1 worm cellular context compared by ENCODE assay signal in genomic region chrIV:12268272-12269045, ce11.
TF ChIP-seq lines count a peak whose summit lies in the region.

TSS of gene ppm-1.H (minus strand) at chrIV:12268322.
TSS of gene rpl-34 (plus strand) at chrIV:12268995.

TF ChIP-seq in whole organism, L1 larva, 84 proteins besides CTCF, POLR2A, EP300 and RAD21 (continued from another document):
- peak in 2 of 3 experiments; percentile 27 to 84 for TF ChIP-seq ceh-82 (tag; optimal IDR thresholded peaks at IDR 0.05; lab: Kevin White, UChicago)
- peak; percentile 73 for TF ChIP-seq snu-23 (GFP tag; optimal IDR thresholded peaks at IDR 0.05; lab: Kevin White, UChicago)
- TF ChIP-seq lin-15B (tag; optimal IDR thresholded peaks at IDR 0.05; lab: Kevin White, UChicago) = peak; percentile 62
- TF ChIP-seq lsy-2 (tag; optimal IDR thresholded peaks at IDR 0.05; lab: Kevin White, UChicago) = peak; percentile 96 to 98
- TF ChIP-seq mdl-1 (tag; optimal IDR thresholded peaks at IDR 0.05; lab: Kevin White, UChicago) = peak in 1 of 2 experiments; percentile 59
- peak; percentile 52 for TF ChIP-seq nhr-20 (tag; optimal IDR thresholded peaks at IDR 0.05; lab: Kevin White, UChicago)
- peak; percentile 29 for TF ChIP-seq nhr-77 (tag; optimal IDR thresholded peaks at IDR 0.05; lab: Kevin White, UChicago)
- TF ChIP-seq tlp-1 (tag; optimal IDR thresholded peaks at IDR 0.05; lab: Kevin White, UChicago) = no peak
- TF ChIP-seq mab-9 (GFP tag; IDR thresholded peaks at IDR 0.05; lab: Robert Waterston, UW) = no peak
- peak; percentile 73 for TF ChIP-seq mep-1 (tag; optimal IDR thresholded peaks at IDR 0.05; lab: Kevin White, UChicago)
- TF ChIP-seq tbx-2 (tag; optimal IDR thresholded peaks at IDR 0.05; lab: Kevin White, UChicago) = peak; percentile 49
- no peak for TF ChIP-seq lin-39 (tag; optimal IDR thresholded peaks at IDR 0.05; lab: Kevin White, UChicago)
- TF ChIP-seq nhr-47 (tag; optimal IDR thresholded peaks at IDR 0.05; lab: Kevin White, UChicago) = peak; percentile 62
- TF ChIP-seq nhr-71 (tag; optimal IDR thresholded peaks at IDR 0.05; lab: Kevin White, UChicago) = peak; percentile 63
- no peak for TF ChIP-seq unc-130 (tag; optimal IDR thresholded peaks at IDR 0.05; lab: Kevin White, UChicago)
- peak; percentile 65 for TF ChIP-seq xbp-1 (tag; optimal IDR thresholded peaks at IDR 0.05; lab: Kevin White, UChicago)
- peak; percentile 70 for TF ChIP-seq blmp-1 (tag; optimal IDR thresholded peaks at IDR 0.05; lab: Kevin White, UChicago)
- TF ChIP-seq ztf-4 (tag; optimal IDR thresholded peaks at IDR 0.05; lab: Kevin White, UChicago) = no peak
- TF ChIP-seq zip-4 (GFP tag; optimal IDR thresholded peaks at IDR 0.05; lab: Kevin White, UChicago) = no peak
- TF ChIP-seq fkh-8 (tag; optimal IDR thresholded peaks at IDR 0.05; lab: Kevin White, UChicago) = peak; percentile 54
- TF ChIP-seq fos-1 (tag; optimal IDR thresholded peaks at IDR 0.05; lab: Kevin White, UChicago) = peak; percentile 9
